Worm (Caenorhabditis elegans): Measurements from ENCODE around the gene fipr-18.
"Not testable (repeated sequence)": the region's sequence is repeated elsewhere in the genome, so short reads cannot be mapped to it uniquely, and the experiment has no call there.

The fipr-18 gene

ce11 chrIII:7458846-7459365 lies at the start of gene fipr-18, which contains the start of gene fipr-19:
TSS of gene fipr-18 (plus strand) at chrIII:7459315.
TSS of gene fipr-19 (minus strand) at chrIII:7458946.
- TF ChIP-seq him-1 (tag; optimal IDR thresholded peaks at IDR 0.05) (no peak), dao-5 (tag; optimal IDR thresholded peaks at IDR 0.05) (no peak), W03F9.2 (tag; optimal IDR thresholded peaks at IDR 0.05) (no peak)

ce11 chrIII:7453653-7454124 lies 5.4 kb upstream of the fipr-18 start, which contains the start of gene alh-12:
TSS of gene alh-12 (plus strand) at chrIII:7454074.
- TF ChIP-seq him-1 (tag; optimal IDR thresholded peaks at IDR 0.05) (no peak), W03F9.2 (tag; optimal IDR thresholded peaks at IDR 0.05) (no peak), dao-5 (tag; optimal IDR thresholded peaks at IDR 0.05) (no peak)

- TF ChIP-seq him-1 (tag; optimal IDR thresholded peaks at IDR 0.05) = no peak
- no peak for TF ChIP-seq W03F9.2 (tag; optimal IDR thresholded peaks at IDR 0.05)
- no peak for TF ChIP-seq dao-5 (tag; optimal IDR thresholded peaks at IDR 0.05)
Measured at ce11 chrIII:7456640-7457039, 2.5 kb upstream of the fipr-18 start, which contains the start of gene Y69F12A.1. TSS of gene Y69F12A.1 (plus strand) at chrIII:7456940.

ce11 chrIII:7460018-7460417 lies 903 bp downstream of the fipr-18 start, which contains the start of gene mls-1:
TSS of gene mls-1 (plus strand) at chrIII:7460341.
- TF ChIP-seq dao-5 (tag; optimal IDR thresholded peaks at IDR 0.05) (no peak), W03F9.2 (tag; optimal IDR thresholded peaks at IDR 0.05) (no peak), him-1 (tag; optimal IDR thresholded peaks at IDR 0.05) (no peak)

- TF ChIP-seq dao-5 (tag; optimal IDR thresholded peaks at IDR 0.05) (no peak), him-1 (tag; optimal IDR thresholded peaks at IDR 0.05) (no peak), W03F9.2 (tag; optimal IDR thresholded peaks at IDR 0.05) (no peak)
Measured at ce11 chrIII:7462295-7462694, 3.2 kb downstream of the fipr-18 start, which contains the start of gene fipr-20. TSS of gene fipr-20 (minus strand) at chrIII:7462395.

ce11 chrIII:7463438-7464008 lies 4.4 kb downstream of the fipr-18 start, which contains the start of gene H14A12.3:
TSS of gene H14A12.3 (plus strand) at chrIII:7463797.
- no peak for TF ChIP-seq W03F9.2 (tag; optimal IDR thresholded peaks at IDR 0.05)
- no peak for TF ChIP-seq dao-5 (tag; optimal IDR thresholded peaks at IDR 0.05)
- TF ChIP-seq him-1 (tag; optimal IDR thresholded peaks at IDR 0.05) = no peak

ce11 chrIII:7465347-7465746 lies 6.2 kb downstream of the fipr-18 start, which contains the start of gene fum-1:
TSS of gene fum-1 (plus strand) at chrIII:7465605.
- TF ChIP-seq W03F9.2 (tag; optimal IDR thresholded peaks at IDR 0.05) (no peak), dao-5 (tag; optimal IDR thresholded peaks at IDR 0.05) (no peak), him-1 (tag; optimal IDR thresholded peaks at IDR 0.05) (no peak)

ce11 chrIII:7468980-7469379 lies 9.9 kb downstream of the fipr-18 start, which contains the start of gene H14A12.5:
TSS of gene H14A12.5 (minus strand) at chrIII:7469080.
- not testable (repeated sequence) for TF ChIP-seq dao-5, W03F9.2, him-1 (tag; optimal IDR thresholded peaks at IDR 0.05)

- no peak for TF ChIP-seq W03F9.2 (tag; optimal IDR thresholded peaks at IDR 0.05)
- TF ChIP-seq dao-5 (tag; optimal IDR thresholded peaks at IDR 0.05) = no peak
- TF ChIP-seq him-1 (tag; optimal IDR thresholded peaks at IDR 0.05) = no peak
Measured at ce11 chrIII:7478932-7479331, 19.8 kb downstream of the fipr-18 start.

ce11 chrIII:7484765-7485164 lies 25.6 kb downstream of the fipr-18 start:
- TF ChIP-seq dao-5 (tag; optimal IDR thresholded peaks at IDR 0.05) (no peak), W03F9.2 (tag; optimal IDR thresholded peaks at IDR 0.05) (no peak), him-1 (tag; optimal IDR thresholded peaks at IDR 0.05) (no peak)

ce11 chrIII:7488303-7488702 lies 29.2 kb downstream of the fipr-18 start:
- TF ChIP-seq him-1 (tag; optimal IDR thresholded peaks at IDR 0.05) (no peak), dao-5 (tag; optimal IDR thresholded peaks at IDR 0.05) (no peak), W03F9.2 (tag; optimal IDR thresholded peaks at IDR 0.05) (no peak)

- TF ChIP-seq him-1 (tag; optimal IDR thresholded peaks at IDR 0.05) (no peak), dao-5 (tag; optimal IDR thresholded peaks at IDR 0.05) (no peak), W03F9.2 (tag; optimal IDR thresholded peaks at IDR 0.05) (no peak)
Measured at ce11 chrIII:7489055-7489534, 30.0 kb downstream of the fipr-18 start, which contains the start of gene mup-4. TSS of gene mup-4 (minus strand) at chrIII:7489105.

- no peak for TF ChIP-seq dao-5 (tag; optimal IDR thresholded peaks at IDR 0.05)
- TF ChIP-seq W03F9.2 (tag; optimal IDR thresholded peaks at IDR 0.05) = no peak
- no peak for TF ChIP-seq him-1 (tag; optimal IDR thresholded peaks at IDR 0.05)
Measured at ce11 chrIII:7490061-7490460, 30.9 kb downstream of the fipr-18 start.

- TF ChIP-seq W03F9.2 (tag; optimal IDR thresholded peaks at IDR 0.05) = no peak
- TF ChIP-seq dao-5 (tag; optimal IDR thresholded peaks at IDR 0.05) = no peak
- no peak for TF ChIP-seq him-1 (tag; optimal IDR thresholded peaks at IDR 0.05)
Measured at ce11 chrIII:7491931-7492330, 32.8 kb downstream of the fipr-18 start.

Data from whole organism, L4/young adult.